Worm (Caenorhabditis elegans): Measurements from ENCODE around the gene cyn-9.

cyn-9 gene

ce11 chrIII:3742090-3742489, 42.6 kb upstream of the cyn-9 start:
- TF ChIP-seq nfya-2 (GFP tag; IDR thresholded peaks at IDR 0.05) (no peak), efl-1 (GFP tag; optimal IDR thresholded peaks at IDR 0.05) (peak; percentile 50), ets-4 (GFP tag; optimal IDR thresholded peaks at IDR 0.05) (no peak), egrh-3 (GFP tag; IDR thresholded peaks at IDR 0.05) (0 out of 2 replicates have a peak, but pooled peaks have one; percentile 17), lin-40 (tag; optimal IDR thresholded peaks at IDR 0.05) (no peak), madf-8 (GFP tag; conservative IDR thresholded peaks at IDR 0.05) (peak; percentile 37; the same call in 1 of the 2 replicates), Y67H2A.10 (GFP tag; conservative IDR thresholded peaks at IDR 0.05) (no peak), nfya-1 (tag; optimal IDR thresholded peaks at IDR 0.05; ENCODE audit: borderline replicate concordance, insufficient read depth) (no peak), Y79H2A.3 (GFP tag; conservative IDR thresholded peaks at IDR 0.05) (no peak), Y95B8A.8 (GFP tag; IDR thresholded peaks at IDR 0.05) (no peak), rpc-1 (optimal IDR thresholded peaks at IDR 0.05) (no peak), rpc-1 (tag; optimal IDR thresholded peaks at IDR 0.05) (no peak), hmg-1.2 (GFP tag; IDR thresholded peaks at IDR 0.05) (no peak), madf-6 (GFP tag; IDR thresholded peaks at IDR 0.05) (peak; percentile 74), ZK185.1 (tag; optimal IDR thresholded peaks at IDR 0.05; ENCODE audit: poor library complexity, severe bottlenecking) (no peak), zfh-2 (GFP tag; conservative IDR thresholded peaks at IDR 0.05) (peak; percentile 58; the same call in 1 of the 2 replicates), snpc-1.1 (tag; optimal IDR thresholded peaks at IDR 0.05; ENCODE audit: insufficient read depth) (no peak), sea-2 (GFP tag; IDR thresholded peaks at IDR 0.05) (no peak), madf-3 (GFP tag; IDR thresholded peaks at IDR 0.05) (no peak), ceh-58 (GFP tag; IDR thresholded peaks at IDR 0.05) (no peak), ztf-3 (GFP tag; optimal IDR thresholded peaks at IDR 0.05) (no peak)

ce11 chrIII:3738331-3738730, 38.9 kb upstream of the cyn-9 start:
- TF ChIP-seq ccch-3 (GFP tag; optimal IDR thresholded peaks at IDR 0.05) (no peak), ets-4 (GFP tag; optimal IDR thresholded peaks at IDR 0.05) (no peak), ZK185.1 (tag; optimal IDR thresholded peaks at IDR 0.05; ENCODE audit: poor library complexity, severe bottlenecking) (no peak), cebp-1 (GFP tag; IDR thresholded peaks at IDR 0.05) (no peak), cebp-1 (tag; optimal IDR thresholded peaks at IDR 0.05) (no peak), repo-1 (tag; optimal IDR thresholded peaks at IDR 0.05) (no peak), akir-1 (GFP tag; optimal IDR thresholded peaks at IDR 0.05) (no peak), ztf-28 (GFP tag; IDR thresholded peaks at IDR 0.05) (no peak), xnd-1 (tag; optimal IDR thresholded peaks at IDR 0.05) (no peak), egl-18 (GFP tag; IDR thresholded peaks at IDR 0.05) (no peak)

- TF ChIP-seq zfh-2 (GFP tag; conservative IDR thresholded peaks at IDR 0.05) (peak; percentile 82), chd-7 (tag; optimal IDR thresholded peaks at IDR 0.05) (no peak)
Measured at ce11 chrIII:3737742-3738141, 38.3 kb upstream of the cyn-9 start.

ce11 chrIII:3736302-3736701, 36.9 kb upstream of the cyn-9 start, which contains the start of gene F34D10.4:
Gene F34D10.4 (plus strand): TSS chrIII:3736602.
- TF ChIP-seq hmg-1.2 (GFP tag; IDR thresholded peaks at IDR 0.05) (no peak), madf-10 (tag; optimal IDR thresholded peaks at IDR 0.05) (no peak)

- TF ChIP-seq F33H1.4 (GFP tag; IDR thresholded peaks at IDR 0.05) (peak; percentile 70), D2030.7 (GFP tag; IDR thresholded peaks at IDR 0.05) (0 out of 2 replicates have a peak, but pooled peaks have one; percentile 20), Y67H2A.10 (GFP tag; conservative IDR thresholded peaks at IDR 0.05) (no peak), mel-28 (tag; optimal IDR thresholded peaks at IDR 0.05; ENCODE audit: borderline replicate concordance) (no peak), ztf-3 (GFP tag; optimal IDR thresholded peaks at IDR 0.05) (no peak), bed-2 (GFP tag; IDR thresholded peaks at IDR 0.05) (no peak), ama-1 (optimal IDR thresholded peaks at IDR 0.05) (peak; percentile 32), ama-1 (GFP tag; optimal IDR thresholded peaks at IDR 0.05) (no peak), snpc-3.4 (tag; optimal IDR thresholded peaks at IDR 0.05) (peak; percentile 10), cebp-2 (GFP tag; IDR thresholded peaks at IDR 0.05) (no peak), somi-1 (GFP tag; optimal IDR thresholded peaks at IDR 0.05) (peak; percentile 12), zfh-2 (GFP tag; conservative IDR thresholded peaks at IDR 0.05) (peak; percentile 46; the same call in 1 of the 2 replicates), ceh-79 (tag; optimal IDR thresholded peaks at IDR 0.05) (no peak), ceh-58 (GFP tag; IDR thresholded peaks at IDR 0.05) (no peak), sea-2 (GFP tag; IDR thresholded peaks at IDR 0.05) (no peak), dox-1 (GFP tag; IDR thresholded peaks at IDR 0.05) (no peak)
Measured at ce11 chrIII:3735509-3736255, 36.2 kb upstream of the cyn-9 start.
